Worm (Caenorhabditis elegans) whole organism, L4 larva: ENCODE measurements around the gene gex-4.

ENCODE experiments used
- F10B5.3 ChIP-seq: sonication (generic microtip); optimal IDR thresholded peaks from 2 replicates; lab custom pipeline; 2016; ENCODE audit warnings: mild to moderate bottlenecking, missing genetic modification characterization, missing compliant biosample characterization
- F49E8.2 ChIP-seq: sonication (generic microtip); optimal IDR thresholded peaks from 2 replicates; lab custom pipeline; 2016; ENCODE audit warnings: missing compliant biosample characterization, mild to moderate bottlenecking, missing genetic modification characterization, borderline replicate concordance
- R02D3.7 ChIP-seq: fragments of 150-350 bp; sonication (generic microtip); optimal IDR thresholded peaks from 3 replicates; lab custom pipeline; 2014; ENCODE audit warnings: missing biosample characterization, missing genetic modification characterization
- aha-1 ChIP-seq: fragments of 150-350 bp; peaks from one replicate; lab custom pipeline; 2014; ENCODE audit warnings: missing biosample characterization, missing genetic modification characterization
- attf-4 ChIP-seq: sonication (generic microtip); optimal IDR thresholded peaks from 3 replicates; lab custom pipeline; 2017; ENCODE audit warnings: missing biosample characterization, missing genetic modification characterization
- ctbp-1 ChIP-seq: fragments of 200-800 bp; sonication (Bioruptor generic); IDR thresholded peaks from 2 replicates; pipeline ENCODE4 v1.3.6; 2022; ENCODE audit warnings: missing genetic modification reagents, missing genetic modification characterization, missing compliant biosample characterization
- daf-12 ChIP-seq: fragments of 150-350 bp; optimal IDR thresholded peaks from 2 replicates; lab custom pipeline; 2014; ENCODE audit warnings: missing biosample characterization, missing genetic modification reagents, missing genetic modification characterization
- daf-8 ChIP-seq: fragments of 200-800 bp; sonication (Bioruptor generic); IDR thresholded peaks from 2 replicates; pipeline ENCODE4 v1.3.6; 2022; ENCODE audit warnings: missing genetic modification characterization, missing compliant biosample characterization
- dpl-1 ChIP-seq: fragments of 150-350 bp; optimal IDR thresholded peaks from 2 replicates; lab custom pipeline; 2014; ENCODE audit warnings: missing biosample characterization, missing genetic modification reagents, missing genetic modification characterization
- dve-1 ChIP-seq: sonication (generic microtip); optimal IDR thresholded peaks from 2 replicates; lab custom pipeline; 2017; ENCODE audit warnings: antibody characterized with exemption, mild to moderate bottlenecking, missing genetic modification characterization, missing compliant biosample characterization; ENCODE audit not compliant: insufficient read depth
- jun-1 ChIP-seq: fragments of 150-350 bp; optimal IDR thresholded peaks from 2 replicates; lab custom pipeline; 2014; ENCODE audit warnings: missing biosample characterization, missing genetic modification reagents, missing genetic modification characterization
- lin-1 ChIP-seq: fragments of 200-800 bp; sonication (Bioruptor generic); IDR thresholded peaks from 2 replicates; pipeline ENCODE4 v1.3.6; 2022; ENCODE audit warnings: missing genetic modification reagents, missing genetic modification characterization, missing compliant biosample characterization
- lin-29 ChIP-seq: fragments of 200-800 bp; sonication (Bioruptor generic); IDR thresholded peaks from 2 replicates; pipeline ENCODE4 v1.3.6; 2022; ENCODE audit warnings: missing genetic modification reagents, missing genetic modification characterization, missing compliant biosample characterization
- lin-38 ChIP-seq: fragments of 200-800 bp; sonication (Bioruptor generic); IDR thresholded peaks from 2 replicates; pipeline ENCODE4 v1.3.6; 2022; ENCODE audit warnings: missing genetic modification reagents, missing genetic modification characterization, missing compliant biosample characterization
- lin-39 ChIP-seq: fragments of 150-350 bp; optimal IDR thresholded peaks from 2 replicates; lab custom pipeline; 2014; ENCODE audit warnings: missing biosample characterization, missing genetic modification reagents, missing genetic modification characterization
- nhr-237 ChIP-seq: sonication (generic microtip); optimal IDR thresholded peaks from 2 replicates; lab custom pipeline; 2017; ENCODE audit warnings: missing biosample characterization, missing genetic modification characterization
- nhr-41 ChIP-seq: fragments of 200-800 bp; sonication (Bioruptor generic); IDR thresholded peaks from 2 replicates; pipeline ENCODE4 v1.3.6; 2022; ENCODE audit warnings: missing genetic modification reagents, missing genetic modification characterization, missing compliant biosample characterization
- nhr-48 ChIP-seq: sonication (generic microtip); optimal IDR thresholded peaks from 2 replicates; lab custom pipeline; 2016; ENCODE audit warnings: mild to moderate bottlenecking, missing genetic modification characterization, missing compliant biosample characterization
- nhr-76 ChIP-seq: fragments of 150-350 bp; optimal IDR thresholded peaks from 2 replicates; lab custom pipeline; 2014; ENCODE audit warnings: missing biosample characterization, missing genetic modification characterization
- pha-4 ChIP-seq, 2 experiments: fragments of 150-350 bp in 1 of 2; fragments of 200-800 bp in 1 of 2; sonication (Bioruptor generic) in 1 of 2; IDR thresholded peaks in 1 of 2; optimal IDR thresholded peaks in 1 of 2; 2 replicates each; pipeline versions ENCODE4 v1.3.6 to Lab custom; 2014 to 2022; ENCODE audit warnings: missing genetic modification characterization in 2 of 2, missing genetic modification reagents in 2 of 2, missing biosample characterization in 1 of 2, missing compliant biosample characterization in 1 of 2
- php-3 ChIP-seq: fragments of 200-800 bp; sonication (Bioruptor generic); IDR thresholded peaks from 2 replicates; pipeline ENCODE4 v1.3.6; 2022; ENCODE audit warnings: missing genetic modification reagents, missing genetic modification characterization, missing compliant biosample characterization
- pqm-1 ChIP-seq: sonication (generic microtip); optimal IDR thresholded peaks from 2 replicates; lab custom pipeline; 2017; ENCODE audit warnings: missing biosample characterization, missing genetic modification characterization
- set-16 ChIP-seq: fragments of 200-800 bp; sonication (Bioruptor generic); IDR thresholded peaks from 2 replicates; pipeline ENCODE4 v1.3.6; 2022; ENCODE audit warnings: missing genetic modification reagents, missing genetic modification characterization, missing compliant biosample characterization
- tag-97 ChIP-seq: fragments of 200-800 bp; sonication (Bioruptor generic); IDR thresholded peaks from 2 replicates; pipeline ENCODE4 v1.3.6; 2022; ENCODE audit warnings: missing genetic modification characterization, missing compliant biosample characterization
- unc-130 ChIP-seq: sonication (generic microtip); optimal IDR thresholded peaks from 2 replicates; lab custom pipeline; 2016; ENCODE audit warnings: missing genetic modification reagents, missing genetic modification characterization, missing compliant biosample characterization
- unc-62 ChIP-seq, 3 experiments: fragments of 150-350 bp in 1 of 3; sonication (generic microtip); optimal IDR thresholded peaks in 2 of 3; peaks in 1 of 3; 1 replicate in 1 of 3; 2 replicates in 2 of 3; lab custom pipeline; 2014 to 2017; ENCODE audit warnings: missing biosample characterization in 3 of 3, missing genetic modification characterization in 3 of 3, missing genetic modification reagents in 3 of 3, missing genotype in 1 of 3
- zag-1 ChIP-seq: fragments of 150-350 bp; optimal IDR thresholded peaks from 2 replicates; lab custom pipeline; 2014; ENCODE audit warnings: missing biosample characterization, missing genetic modification characterization
- zfp-2 ChIP-seq: sonication (generic microtip); optimal IDR thresholded peaks from 2 replicates; lab custom pipeline; 2016; ENCODE audit warnings: mild to moderate bottlenecking, missing genetic modification characterization, missing compliant biosample characterization
- zip-2 ChIP-seq: fragments of 150-350 bp; optimal IDR thresholded peaks from 2 replicates; lab custom pipeline; 2014; ENCODE audit warnings: missing biosample characterization, missing genetic modification characterization
- ztf-11 ChIP-seq: fragments of 150-350 bp; optimal IDR thresholded peaks from 2 replicates; lab custom pipeline; 2014; ENCODE audit warnings: missing biosample characterization, missing genetic modification characterization
- ztf-7 ChIP-seq: fragments of 150-350 bp; optimal IDR thresholded peaks from 2 replicates; lab custom pipeline; 2014; ENCODE audit warnings: missing biosample characterization, missing genetic modification characterization

gex-4 gene

DNA sequence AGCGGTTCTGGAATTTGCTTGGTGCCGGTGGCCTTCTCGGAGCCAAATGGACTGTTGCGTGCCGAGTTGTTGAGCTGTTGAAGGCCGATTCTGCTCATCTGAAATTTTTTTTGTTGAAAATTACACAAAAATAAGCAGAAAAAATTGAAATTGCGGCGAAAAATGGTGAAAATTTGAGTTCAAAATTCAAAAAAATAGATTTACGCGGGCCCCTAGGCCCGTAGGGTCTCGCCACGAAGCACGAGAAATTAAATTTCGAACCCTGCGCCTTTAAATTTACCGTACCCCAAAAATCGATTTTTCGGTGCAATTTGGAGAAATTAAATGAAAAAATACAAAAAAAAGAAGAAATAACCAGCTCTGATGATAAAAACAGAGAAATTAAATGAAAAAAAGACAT lies 6.8 kb upstream of the gex-4 start, which contains the start of gene gmn-1 (continued):
- peak; percentile 41 for TF ChIP-seq F49E8.2
- TF ChIP-seq dve-1 (tag; lab: Kevin White, UChicago) = no peak
- no peak for TF ChIP-seq php-3 (GFP tag; lab: Robert Waterston, UW)
- peak; percentile 5 for TF ChIP-seq unc-130
- TF ChIP-seq, all 104 proteins: peak for 6

DNA sequence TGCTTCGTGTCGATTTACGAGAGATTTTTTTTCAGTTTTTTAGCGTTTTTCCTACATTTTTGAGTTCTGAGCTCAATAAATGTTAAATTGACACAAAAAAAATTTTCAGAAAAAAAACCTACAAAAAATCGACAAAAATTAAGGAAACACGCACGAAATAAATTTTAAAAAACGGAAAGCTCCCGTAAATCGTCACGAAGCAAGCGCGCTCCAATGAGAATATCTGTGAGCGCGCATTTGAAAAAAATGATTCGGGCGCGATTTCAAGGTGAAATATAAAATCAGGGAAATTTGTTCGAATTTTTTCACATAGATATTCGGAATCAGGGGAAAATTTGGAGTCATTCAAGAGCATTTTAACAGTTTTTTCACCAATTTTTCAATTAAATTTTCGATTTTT lies 4.8 kb upstream of the gex-4 start:
- TF ChIP-seq lin-38 (GFP tag; lab: Robert Waterston, UW) (peak; percentile 73), unc-62 (GFP tag; optimal IDR thresholded peaks at IDR 0.05 in 1 of 2; lab: Kevin White, UChicago) (peak in 1 of 2 experiments; percentile 8), unc-62 (tag; optimal IDR thresholded peaks at IDR 0.05; lab: Kevin White, UChicago) (no peak), daf-8 (GFP tag; lab: Robert Waterston, UW) (no peak), nhr-237 (tag; lab: Kevin White, UChicago) (no peak), daf-12 (tag; lab: Kevin White, UChicago) (no peak), nhr-48 (tag; lab: Kevin White, UChicago) (no peak)

DNA sequence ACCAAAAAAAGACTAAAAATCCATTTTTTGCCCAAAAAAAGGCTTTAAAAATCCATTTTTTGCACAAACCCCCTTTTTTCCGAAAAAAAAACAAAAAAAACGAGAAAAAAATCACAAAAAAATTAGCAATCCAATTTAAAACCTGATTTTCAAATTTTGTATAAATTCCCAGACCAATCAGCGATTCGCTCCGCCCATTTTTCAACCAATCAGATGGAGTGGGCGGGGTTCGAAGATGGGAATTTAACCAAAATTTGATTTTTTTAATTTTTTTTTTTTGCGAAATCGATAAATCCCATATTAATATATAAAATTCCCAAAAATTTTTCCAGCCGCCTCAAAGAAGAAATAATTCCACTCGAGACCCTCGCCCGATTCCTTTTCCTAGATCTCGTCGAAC lies 3.0 kb upstream of the gex-4 start:
- TF ChIP-seq php-3 (GFP tag; lab: Robert Waterston, UW) (no peak), daf-12 (tag; lab: Kevin White, UChicago) (no peak), nhr-76 (tag; lab: Kevin White, UChicago) (no peak), pha-4 (GFP tag; IDR thresholded peaks at IDR 0.05; lab: Robert Waterston, UW) (no peak), pha-4 (tag; optimal IDR thresholded peaks at IDR 0.05; lab: Kevin White, UChicago) (no peak), dpl-1 (GFP tag; lab: Kevin White, UChicago) (no peak), F10B5.3 (no peak)

DNA sequence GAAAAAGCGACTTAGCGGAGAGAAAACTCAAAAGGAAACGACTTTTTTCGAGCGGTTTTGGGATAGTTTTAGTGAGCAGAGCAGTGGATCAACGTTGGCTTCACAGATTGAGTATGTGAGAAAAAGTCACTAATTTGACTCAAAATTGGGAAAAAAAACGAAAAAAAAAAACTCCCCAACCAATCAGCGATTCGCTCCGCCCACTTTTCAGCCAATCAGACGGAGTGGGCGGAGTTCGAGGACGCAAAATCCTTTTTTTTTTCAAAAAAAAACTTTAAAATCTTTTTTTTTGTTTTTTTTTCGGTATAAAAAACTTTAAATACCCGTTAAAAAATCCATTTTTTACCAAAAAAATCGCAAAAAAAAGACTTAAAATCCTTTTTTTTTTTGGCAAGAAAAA lies 2.4 kb upstream of the gex-4 start:
- no peak for TF ChIP-seq aha-1 (tag; lab: Kevin White, UChicago)
- TF ChIP-seq ctbp-1 (GFP tag; lab: Robert Waterston, UW) = no peak
- TF ChIP-seq lin-39 (tag; lab: Kevin White, UChicago) = no peak
- TF ChIP-seq zfp-2 (tag; lab: Kevin White, UChicago) = no peak
- no peak for TF ChIP-seq R02D3.7 (tag; lab: Kevin White, UChicago)
- no peak for TF ChIP-seq tag-97 (GFP tag; lab: Robert Waterston, UW)
- TF ChIP-seq zag-1 (tag; lab: Kevin White, UChicago) = no peak
- TF ChIP-seq nhr-41 (GFP tag; lab: Robert Waterston, UW) = no peak
- TF ChIP-seq ztf-7 (tag; lab: Kevin White, UChicago) = no peak
- TF ChIP-seq dve-1 (tag; lab: Kevin White, UChicago) = no peak
- no peak for TF ChIP-seq pqm-1 (tag; lab: Kevin White, UChicago)

DNA sequence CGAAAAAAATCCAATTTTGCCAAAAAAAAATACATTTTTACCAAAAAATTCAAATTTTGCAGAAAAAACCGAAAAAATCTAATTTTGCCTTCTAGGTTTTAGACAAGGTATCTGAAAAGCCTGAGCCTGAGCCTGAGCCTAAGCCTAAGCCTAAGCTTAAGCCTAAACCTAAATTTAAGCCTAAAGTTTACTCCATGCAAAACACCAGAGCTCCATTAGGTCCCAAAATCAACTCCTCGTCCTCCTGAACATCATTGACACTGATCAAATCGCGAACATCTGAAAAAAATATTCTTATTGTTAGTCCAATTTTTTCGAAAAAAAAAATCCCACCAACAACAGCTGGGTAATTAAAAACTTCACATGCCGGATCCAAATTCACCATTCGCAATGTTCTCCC lies 356 bp downstream of the gex-4 start:
- TF ChIP-seq set-16 (GFP tag; lab: Robert Waterston, UW) = no peak
- peak; percentile 82 for TF ChIP-seq aha-1 (tag; lab: Kevin White, UChicago)
- TF ChIP-seq attf-4 = no peak

DNA sequence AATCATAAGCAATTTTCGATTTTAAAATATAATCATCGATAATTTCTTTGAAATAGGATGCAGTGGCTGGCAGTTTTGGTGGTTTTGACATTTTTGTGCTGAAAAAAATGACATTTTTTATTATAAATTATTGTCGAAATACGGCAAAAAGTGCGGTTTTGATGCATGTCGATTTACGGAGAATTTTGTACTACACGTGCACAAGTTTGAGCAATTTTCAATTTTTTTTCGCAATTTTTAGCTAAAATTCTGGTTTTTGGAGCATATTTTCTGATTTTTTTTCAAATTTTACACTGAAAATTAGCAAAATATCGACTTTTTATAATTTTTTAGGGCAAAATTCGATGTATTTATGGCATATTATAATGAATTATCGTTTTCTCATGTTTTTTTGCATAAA lies 2.8 kb downstream of the gex-4 start, which contains the start of gene Y75B8A.13:
Gene Y75B8A.13, minus strand, starts transcription at position 101 of the 400 bp plus-strand sequence.
- TF ChIP-seq zip-2 = no peak
- TF ChIP-seq nhr-76 (tag; lab: Kevin White, UChicago) = no peak
- no peak for TF ChIP-seq ztf-11 (tag; lab: Kevin White, UChicago)
- TF ChIP-seq lin-1 (GFP tag; lab: Robert Waterston, UW) = no peak

DNA sequence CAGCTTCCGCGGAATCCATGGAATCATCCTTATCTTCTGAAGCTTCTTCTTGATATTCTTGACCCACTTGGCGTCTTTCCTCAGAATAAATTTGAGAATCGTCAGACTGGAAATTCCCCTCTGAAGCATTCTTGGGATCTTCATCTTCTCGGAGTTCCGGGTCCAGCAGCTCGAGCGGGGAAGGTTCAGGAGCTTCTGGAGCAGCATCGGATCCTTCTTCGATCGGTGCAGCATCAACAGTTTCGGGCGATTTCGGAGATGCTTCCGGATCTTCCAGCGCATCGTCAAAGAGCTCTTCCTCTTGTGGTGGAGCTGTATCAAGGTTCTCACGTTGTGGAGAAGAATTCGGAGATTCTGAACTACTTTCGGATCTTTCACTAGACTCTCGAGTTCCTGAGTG lies 10.9 kb downstream of the gex-4 start:
- TF ChIP-seq lin-29 (GFP tag; lab: Robert Waterston, UW) (no peak), set-16 (GFP tag; lab: Robert Waterston, UW) (peak; percentile 71), jun-1 (no peak), unc-62 (GFP tag; optimal IDR thresholded peaks at IDR 0.05 in 1 of 2; lab: Kevin White, UChicago) (peak in 1 of 2 experiments; percentile 55), unc-62 (tag; optimal IDR thresholded peaks at IDR 0.05; lab: Kevin White, UChicago) (no peak), aha-1 (tag; lab: Kevin White, UChicago) (peak; percentile 71)
